Worm (Caenorhabditis elegans): ENCODE measurements around the gene C29F5.8.

The C29F5.8 gene

DNA sequence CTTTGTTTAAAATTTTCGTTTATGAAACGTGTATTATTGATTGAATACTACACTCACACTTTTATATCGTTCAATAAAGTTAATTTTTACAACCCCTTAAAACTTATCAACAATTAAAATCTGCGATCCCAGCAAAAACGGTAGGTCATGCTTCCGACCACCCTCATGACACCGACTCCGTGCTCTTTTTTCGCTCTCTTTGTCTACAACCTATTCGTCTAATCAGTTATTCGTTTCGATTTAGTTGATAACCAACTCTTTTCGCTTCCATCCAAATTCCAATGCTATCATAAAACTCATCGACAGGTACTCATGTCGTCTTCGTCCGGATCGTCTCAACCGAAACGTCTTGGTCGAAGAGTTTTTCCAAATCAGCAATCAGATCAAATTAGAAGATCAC lies 23.2 kb upstream of the C29F5.8 start, which contains the start of gene F13H8.1:
Gene F13H8.1, plus strand, starts transcription at position 311 of the 400 bp plus-strand sequence.
- no peak for TF ChIP-seq elt-1 (tag; optimal IDR thresholded peaks at IDR 0.05; ENCODE audit: borderline replicate concordance, insufficient read depth)
- no peak for TF ChIP-seq lin-13 (tag; optimal IDR thresholded peaks at IDR 0.05)
- TF ChIP-seq ztf-11 (tag; optimal IDR thresholded peaks at IDR 0.05): no peak
- TF ChIP-seq drap-1 (GFP tag; optimal IDR thresholded peaks at IDR 0.05): no peak
- no peak for TF ChIP-seq nhr-2 (tag; optimal IDR thresholded peaks at IDR 0.05)

- TF ChIP-seq zip-8 (tag; optimal IDR thresholded peaks at IDR 0.05) (no peak), lin-13 (tag; optimal IDR thresholded peaks at IDR 0.05) (no peak), ceh-83 (GFP tag; optimal IDR thresholded peaks at IDR 0.05) (no peak), elt-1 (tag; optimal IDR thresholded peaks at IDR 0.05; ENCODE audit: borderline replicate concordance, insufficient read depth) (no peak), unc-62 (GFP tag; optimal IDR thresholded peaks at IDR 0.05) (no peak), mep-1 (tag; optimal IDR thresholded peaks at IDR 0.05) (no peak), elt-3 (tag; optimal IDR thresholded peaks at IDR 0.05) (no peak), nhr-76 (tag; optimal IDR thresholded peaks at IDR 0.05) (no peak), unc-120 (tag; optimal IDR thresholded peaks at IDR 0.05; ENCODE audit: poor library complexity, severe bottlenecking) (no peak), blmp-1 (tag; optimal IDR thresholded peaks at IDR 0.05) (no peak)
These were observed 19.4 kb upstream of the C29F5.8 start, which contains the start of gene F13H8.6 for ce11 chrII:6286865-6287264. Gene F13H8.6 (minus strand): TSS chrII:6286965.

DNA sequence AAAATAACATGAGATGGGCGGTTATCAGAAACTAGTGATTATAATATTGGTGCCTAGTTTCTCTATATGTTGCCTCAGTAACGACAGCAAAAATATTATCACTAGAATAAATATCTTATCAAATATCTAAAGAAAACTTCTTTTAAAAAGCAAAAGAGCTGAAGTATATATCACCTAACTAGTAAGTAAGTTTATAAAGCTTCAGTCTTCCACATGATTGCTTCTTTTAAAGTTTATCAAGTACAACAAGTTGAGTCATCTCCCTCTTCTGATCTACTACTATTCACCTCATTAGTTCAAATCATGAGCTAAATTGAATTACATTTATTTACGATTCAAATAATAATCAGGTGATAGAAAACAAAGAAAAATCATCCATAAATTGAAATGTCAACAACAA lies 18.1 kb upstream of the C29F5.8 start:
- TF ChIP-seq elt-3 (tag; optimal IDR thresholded peaks at IDR 0.05): no peak
- TF ChIP-seq mab-5 (tag; optimal IDR thresholded peaks at IDR 0.05): no peak
- TF ChIP-seq pha-4 (tag; optimal IDR thresholded peaks at IDR 0.05): no peak
- TF ChIP-seq nhr-237 (tag; optimal IDR thresholded peaks at IDR 0.05): no peak
- no peak for TF ChIP-seq ztf-11 (tag; optimal IDR thresholded peaks at IDR 0.05)
- no peak for TF ChIP-seq unc-120 (tag; optimal IDR thresholded peaks at IDR 0.05; ENCODE audit: poor library complexity, severe bottlenecking)
- TF ChIP-seq lin-13 (tag; optimal IDR thresholded peaks at IDR 0.05): no peak
- TF ChIP-seq unc-62 (GFP tag; optimal IDR thresholded peaks at IDR 0.05): no peak
- TF ChIP-seq lsy-2 (tag; optimal IDR thresholded peaks at IDR 0.05): no peak
- TF ChIP-seq tbx-8 (GFP tag; optimal IDR thresholded peaks at IDR 0.05): no peak
- TF ChIP-seq snpc-4 (tag; optimal IDR thresholded peaks at IDR 0.05): no peak
- no peak for TF ChIP-seq sptf-1 (tag; optimal IDR thresholded peaks at IDR 0.05)
- no peak for TF ChIP-seq lin-32 (GFP tag; optimal IDR thresholded peaks at IDR 0.05)
- no peak for TF ChIP-seq elt-1 (tag; optimal IDR thresholded peaks at IDR 0.05; ENCODE audit: borderline replicate concordance, insufficient read depth)
- TF ChIP-seq zip-8 (tag; optimal IDR thresholded peaks at IDR 0.05): no peak
- TF ChIP-seq ces-1 (GFP tag; optimal IDR thresholded peaks at IDR 0.05): no peak
- TF ChIP-seq blmp-1 (tag; optimal IDR thresholded peaks at IDR 0.05): no peak
- no peak for TF ChIP-seq ceh-39 (tag; optimal IDR thresholded peaks at IDR 0.05)

- TF ChIP-seq mls-2 (tag; optimal IDR thresholded peaks at IDR 0.05): no peak
- peak; percentile 100 for TF ChIP-seq hlh-1 (tag; optimal IDR thresholded peaks at IDR 0.05)
- peak; percentile 90 for TF ChIP-seq unc-62 (GFP tag; optimal IDR thresholded peaks at IDR 0.05)
These were observed 16.1 kb upstream of the C29F5.8 start, which contains the start of gene upb-1 for ce11 chrII:6290047-6290582. Gene upb-1 (minus strand): TSS chrII:6290097.

DNA sequence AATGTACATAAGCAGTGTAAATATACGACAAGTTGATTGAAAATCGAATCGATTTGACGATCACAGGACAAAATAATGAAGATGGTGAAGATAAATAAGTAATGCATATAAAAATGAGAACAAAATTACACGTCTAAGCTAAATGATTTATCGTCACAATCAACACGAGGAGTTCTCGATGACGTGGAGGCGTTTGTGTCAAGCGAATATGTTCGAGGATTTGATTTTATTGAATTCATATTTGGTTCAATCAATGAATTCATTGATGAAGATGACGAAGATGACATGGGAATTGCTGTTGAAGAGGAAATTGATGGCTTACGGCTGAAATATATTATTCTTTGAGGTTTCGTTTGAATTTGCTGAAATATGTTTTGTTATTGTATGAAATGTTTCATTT lies 13.7 kb upstream of the C29F5.8 start, which contains the start of gene nyn-3:
Gene nyn-3, minus strand, starts transcription at position 101 of the 400 bp plus-strand sequence.
- no peak for TF ChIP-seq lin-13 (tag; optimal IDR thresholded peaks at IDR 0.05)
- TF ChIP-seq blmp-1 (tag; optimal IDR thresholded peaks at IDR 0.05): no peak
- no peak for TF ChIP-seq sem-2 (GFP tag; optimal IDR thresholded peaks at IDR 0.05)
- no peak for TF ChIP-seq zip-8 (tag; optimal IDR thresholded peaks at IDR 0.05)
- no peak for TF ChIP-seq drap-1 (GFP tag; optimal IDR thresholded peaks at IDR 0.05)
- TF ChIP-seq ham-2 (GFP tag; optimal IDR thresholded peaks at IDR 0.05): no peak
- no peak for TF ChIP-seq M03D4.4 (tag; optimal IDR thresholded peaks at IDR 0.05)
- no peak for TF ChIP-seq bed-3 (GFP tag; optimal IDR thresholded peaks at IDR 0.05)
- no peak for TF ChIP-seq ceh-83 (GFP tag; optimal IDR thresholded peaks at IDR 0.05)
- no peak for TF ChIP-seq ceh-43 (GFP tag; optimal IDR thresholded peaks at IDR 0.05)
